Worm (Caenorhabditis elegans): Measurements from ENCODE around the gene dhcr-7.

ce11 chrV:20499642-20500041, 14.5 kb upstream of the dhcr-7 start:
- TF ChIP-seq nhr-11 (tag; optimal IDR thresholded peaks at IDR 0.05) (no peak), mdl-1 (tag; optimal IDR thresholded peaks at IDR 0.05) (no peak), unc-39 (tag; optimal IDR thresholded peaks at IDR 0.05) (no peak), nhr-77 (tag; optimal IDR thresholded peaks at IDR 0.05) (no peak), egl-27 (tag; optimal IDR thresholded peaks at IDR 0.05) (no peak), ceh-16 (tag; optimal IDR thresholded peaks at IDR 0.05) (no peak)

Data from whole organism, L3 larva.